Worm (Caenorhabditis elegans) whole organism, L1 larva: ENCODE data around the gene F11E6.4.

Source experiments
- C34B4.2 ChIP-seq: sonication (generic microtip); optimal IDR thresholded peaks from 2 replicates; lab custom pipeline; 2017; ENCODE audit warnings: mild to moderate bottlenecking, missing genetic modification characterization, missing compliant biosample characterization
- blmp-1 ChIP-seq: fragments of 150-350 bp; optimal IDR thresholded peaks from 2 replicates; lab custom pipeline; 2014; ENCODE audit warnings: missing biosample characterization, missing genetic modification characterization
- ceh-63 ChIP-seq: fragments of 200-800 bp; sonication (Bioruptor generic); optimal IDR thresholded peaks from 2 replicates; lab custom pipeline; 2018; ENCODE audit warnings: mild to moderate bottlenecking, missing genetic modification characterization, missing compliant biosample characterization
- ceh-8 ChIP-seq: fragments of 200-800 bp; sonication (Bioruptor generic); optimal IDR thresholded peaks from 2 replicates; lab custom pipeline; 2018; ENCODE audit warnings: mild to moderate bottlenecking, missing genetic modification characterization, moderate library complexity, missing compliant biosample characterization
- ceh-82 ChIP-seq, 3 experiments: fragments of 150-350 bp in 1 of 3; sonication (generic microtip) in 2 of 3; optimal IDR thresholded peaks; 2 replicates each; lab custom pipeline; 2014 to 2017; ENCODE audit warnings: missing biosample characterization in 3 of 3, missing genetic modification characterization in 3 of 3
- ces-1 ChIP-seq: fragments of 150-350 bp; optimal IDR thresholded peaks from 2 replicates; lab custom pipeline; 2014; ENCODE audit warnings: missing biosample characterization, missing genetic modification reagents, missing genetic modification characterization
- dpl-1 ChIP-seq, 3 experiments: fragments of 150-350 bp in 2 of 3; sonication (generic microtip) in 1 of 3; optimal IDR thresholded peaks; 2 replicates each; lab custom pipeline; 2014 to 2017; ENCODE audit warnings: missing biosample characterization in 3 of 3, missing genetic modification characterization in 3 of 3, missing genetic modification reagents in 3 of 3
- dsc-1 ChIP-seq: sonication (generic microtip); optimal IDR thresholded peaks from 2 replicates; lab custom pipeline; 2016; ENCODE audit warnings: mild to moderate bottlenecking, missing genetic modification characterization, missing compliant biosample characterization
- efl-1 ChIP-seq, 4 experiments: fragments of 150-350 bp; optimal IDR thresholded peaks in 3 of 4; peaks in 1 of 4; 1 replicate in 1 of 4; 2 replicates in 3 of 4; lab custom pipeline; 2014; ENCODE audit warnings: missing biosample characterization in 2 of 4, missing genetic modification characterization in 2 of 4, missing genetic modification reagents in 2 of 4
- efl-3 ChIP-seq: fragments of 200-800 bp; sonication (Bioruptor generic); optimal IDR thresholded peaks from 2 replicates; lab custom pipeline; 2018; ENCODE audit warnings: mild to moderate bottlenecking, missing genetic modification characterization, missing compliant biosample characterization
- elt-3 ChIP-seq, 6 experiments: fragments of 150-350 bp in 1 of 6; sonication (generic microtip); optimal IDR thresholded peaks; 2 replicates each; lab custom pipeline; 2017 to 2018; ENCODE audit warnings: missing biosample characterization in 6 of 6, missing genetic modification characterization in 6 of 6, inconsistent platforms in 1 of 6
- ets-5 ChIP-seq: fragments of 200-800 bp; sonication (Bioruptor generic); IDR thresholded peaks from 2 replicates; pipeline ENCODE4 v1.3.6; 2022; ENCODE audit warnings: missing genetic modification characterization, missing compliant biosample characterization
- fkh-10 ChIP-seq: sonication (generic microtip); optimal IDR thresholded peaks from 2 replicates; lab custom pipeline; 2017; ENCODE audit warnings: missing biosample characterization, missing genetic modification reagents, missing genetic modification characterization
- fkh-4 ChIP-seq: sonication (generic microtip); optimal IDR thresholded peaks from 2 replicates; lab custom pipeline; 2016; ENCODE audit warnings: missing compliant biosample characterization, missing genetic modification characterization, borderline replicate concordance
- fos-1 ChIP-seq: fragments of 150-350 bp; optimal IDR thresholded peaks from 2 replicates; lab custom pipeline; 2014; ENCODE audit warnings: missing biosample characterization, missing genetic modification characterization
- grh-1 ChIP-seq: fragments of 200-800 bp; sonication (Bioruptor generic); IDR thresholded peaks from 2 replicates; pipeline ENCODE4 v1.3.6; 2022; ENCODE audit warnings: missing genetic modification reagents, missing genetic modification characterization, missing compliant biosample characterization
- hlh-17 ChIP-seq: fragments of 200-800 bp; sonication (Bioruptor generic); optimal IDR thresholded peaks from 2 replicates; lab custom pipeline; 2018; ENCODE audit warnings: missing genetic modification characterization, mild to moderate bottlenecking, missing compliant biosample characterization, moderate library complexity, borderline replicate concordance
- hlh-4 ChIP-seq: sonication (generic microtip); optimal IDR thresholded peaks from 2 replicates; lab custom pipeline; 2016; ENCODE audit warnings: mild to moderate bottlenecking, missing genetic modification characterization, missing compliant biosample characterization
- hpl-2 ChIP-seq: fragments of 150-350 bp; optimal IDR thresholded peaks from 2 replicates; lab custom pipeline; 2014; ENCODE audit warnings: missing biosample characterization, missing genetic modification reagents, missing genetic modification characterization
- irx-1 ChIP-seq: sonication (generic microtip); optimal IDR thresholded peaks from 2 replicates; lab custom pipeline; 2016; ENCODE audit warnings: missing genetic modification characterization, missing compliant biosample characterization
- isw-1 ChIP-seq: fragments of 200-800 bp; sonication (Bioruptor generic); IDR thresholded peaks from 2 replicates; pipeline ENCODE4 v1.3.6; 2022; ENCODE audit warnings: missing genetic modification characterization, missing compliant biosample characterization
- lin-13 ChIP-seq: fragments of 150-350 bp; optimal IDR thresholded peaks from 2 replicates; lab custom pipeline; 2014; ENCODE audit warnings: missing biosample characterization, missing genetic modification reagents, missing genetic modification characterization
- lin-14 ChIP-seq: fragments of 200-800 bp; sonication (Bioruptor generic); optimal IDR thresholded peaks from 2 replicates; lab custom pipeline; 2018; ENCODE audit warnings: mild to moderate bottlenecking, missing genetic modification characterization, moderate library complexity, missing compliant biosample characterization
- lin-35 ChIP-seq, 2 experiments: fragments of 150-350 bp; optimal IDR thresholded peaks; 2 replicates each; lab custom pipeline; 2014; ENCODE audit warnings: missing biosample characterization in 2 of 2, missing genetic modification characterization in 2 of 2, missing genetic modification reagents in 2 of 2
- lin-39 ChIP-seq: fragments of 150-350 bp; optimal IDR thresholded peaks from 2 replicates; lab custom pipeline; 2014; ENCODE audit warnings: missing biosample characterization, missing genetic modification reagents, missing genetic modification characterization
- lsy-2 ChIP-seq, 2 experiments: fragments of 150-350 bp; optimal IDR thresholded peaks; 2 replicates each; lab custom pipeline; 2014; ENCODE audit warnings: missing biosample characterization in 2 of 2, missing genetic modification characterization in 2 of 2
- mdl-1 ChIP-seq, 2 experiments: fragments of 150-350 bp; optimal IDR thresholded peaks; 2 replicates each; lab custom pipeline; 2014 to 2017; ENCODE audit warnings: missing biosample characterization in 2 of 2, missing genetic modification characterization in 2 of 2, inconsistent platforms in 1 of 2
- mep-1 ChIP-seq: fragments of 150-350 bp; optimal IDR thresholded peaks from 2 replicates; lab custom pipeline; 2014; ENCODE audit warnings: missing biosample characterization, missing genetic modification characterization
- nhr-11 ChIP-seq: fragments of 150-350 bp; optimal IDR thresholded peaks from 2 replicates; lab custom pipeline; 2014; ENCODE audit warnings: missing biosample characterization, missing genetic modification characterization
- nhr-28 ChIP-seq: fragments of 150-350 bp; optimal IDR thresholded peaks from 2 replicates; lab custom pipeline; 2014; ENCODE audit warnings: missing biosample characterization, missing genetic modification characterization
- nhr-71 ChIP-seq: sonication (generic microtip); optimal IDR thresholded peaks from 2 replicates; lab custom pipeline; 2016; ENCODE audit warnings: mild to moderate bottlenecking, missing genetic modification characterization, moderate library complexity, missing compliant biosample characterization
- nhr-76 ChIP-seq: sonication (generic microtip); optimal IDR thresholded peaks from 2 replicates; lab custom pipeline; 2017; ENCODE audit warnings: missing biosample characterization, missing genetic modification characterization
- nhr-77 ChIP-seq: fragments of 150-350 bp; optimal IDR thresholded peaks from 2 replicates; lab custom pipeline; 2014; ENCODE audit warnings: missing biosample characterization, missing genetic modification characterization
- nhr-84 ChIP-seq: sonication (generic microtip); optimal IDR thresholded peaks from 2 replicates; lab custom pipeline; 2017; ENCODE audit warnings: missing biosample characterization, missing genetic modification characterization
- nhr-85 ChIP-seq: sonication (generic microtip); peaks from one replicate; lab custom pipeline; 2016; ENCODE audit warnings: missing genetic modification characterization, inconsistent platforms, missing compliant biosample characterization
- nhr-90 ChIP-seq: sonication (generic microtip); optimal IDR thresholded peaks from 2 replicates; lab custom pipeline; 2016; ENCODE audit warnings: mild to moderate bottlenecking, missing genetic modification characterization, missing compliant biosample characterization; ENCODE audit not compliant: poor library complexity
- pag-3 ChIP-seq: sonication (generic microtip); optimal IDR thresholded peaks from 2 replicates; lab custom pipeline; 2017; ENCODE audit warnings: missing genetic modification characterization, mild to moderate bottlenecking, missing compliant biosample characterization, antibody characterized with exemption, borderline replicate concordance; ENCODE audit not compliant: insufficient read depth
- pqm-1 ChIP-seq: sonication (generic microtip); optimal IDR thresholded peaks from 3 replicates; lab custom pipeline; 2017; ENCODE audit warnings: missing biosample characterization, missing genetic modification characterization
- skn-1 ChIP-seq: fragments of 150-350 bp; optimal IDR thresholded peaks from 2 replicates; lab custom pipeline; 2014; ENCODE audit warnings: missing biosample characterization, missing genetic modification characterization
- snpc-4 ChIP-seq: fragments of 150-350 bp; optimal IDR thresholded peaks from 2 replicates; lab custom pipeline; 2014; ENCODE audit warnings: missing biosample characterization, missing genetic modification characterization
- snu-23 ChIP-seq: sonication (generic microtip); optimal IDR thresholded peaks from 2 replicates; lab custom pipeline; 2016; ENCODE audit warnings: missing genetic modification characterization, missing compliant biosample characterization
- sup-37 ChIP-seq: fragments of 200-800 bp; sonication (Bioruptor generic); optimal IDR thresholded peaks from 2 replicates; lab custom pipeline; 2018; ENCODE audit warnings: mild to moderate bottlenecking, missing genetic modification characterization, missing compliant biosample characterization
- tbx-2 ChIP-seq: sonication (generic microtip); optimal IDR thresholded peaks from 2 replicates; lab custom pipeline; 2016; ENCODE audit warnings: missing genetic modification characterization, missing compliant biosample characterization
- tlp-1 ChIP-seq: fragments of 150-350 bp; optimal IDR thresholded peaks from 2 replicates; lab custom pipeline; 2014; ENCODE audit warnings: missing biosample characterization, missing genetic modification characterization
- unc-30 ChIP-seq: sonication (generic microtip); optimal IDR thresholded peaks from 2 replicates; lab custom pipeline; 2017; ENCODE audit warnings: missing biosample characterization, missing genetic modification characterization
- unc-62 ChIP-seq: fragments of 150-350 bp; optimal IDR thresholded peaks from 2 replicates; lab custom pipeline; 2014; ENCODE audit warnings: missing biosample characterization, missing genetic modification reagents, missing genetic modification characterization
- unc-86 ChIP-seq: sonication (generic microtip); optimal IDR thresholded peaks from 2 replicates; lab custom pipeline; 2016; ENCODE audit warnings: missing genetic modification characterization, missing compliant biosample characterization
- vab-15 ChIP-seq: sonication (generic microtip); optimal IDR thresholded peaks from 2 replicates; lab custom pipeline; 2017; ENCODE audit warnings: missing genotype, mild to moderate bottlenecking, missing genetic modification characterization, missing compliant biosample characterization
- xbp-1 ChIP-seq: sonication (generic microtip); optimal IDR thresholded peaks from 2 replicates; lab custom pipeline; 2016; ENCODE audit warnings: missing genetic modification characterization, missing compliant biosample characterization

Gene F11E6.4

DNA sequence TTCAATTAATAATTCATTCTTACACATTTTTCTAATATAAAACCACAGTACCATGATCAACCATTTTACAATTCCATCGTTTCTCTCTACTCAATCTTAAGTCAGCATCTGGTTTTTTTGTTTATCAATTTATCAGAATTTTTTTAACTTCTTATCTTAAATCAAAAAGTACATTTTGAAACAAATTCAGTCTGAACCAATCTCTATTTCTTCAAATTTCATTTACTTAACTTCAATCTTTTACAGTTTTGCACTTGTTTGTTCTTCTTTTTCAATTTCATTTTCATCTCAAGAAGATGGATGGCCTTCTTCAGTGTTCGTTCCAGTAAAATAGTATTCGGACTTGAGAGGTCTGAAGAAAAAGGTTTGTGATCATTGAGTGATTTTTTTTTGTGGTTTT, 2.9 kb upstream of the F11E6.4 start, which contains the start of gene gba-3:
Gene gba-3 (plus strand): TSS at position 301 of the 400 bp plus-strand sequence.
- TF ChIP-seq skn-1 (tag; lab: Kevin White, UChicago): no peak
- TF ChIP-seq hpl-2 (GFP tag; lab: Kevin White, UChicago): no peak
- no peak for TF ChIP-seq lin-35 (GFP tag; optimal IDR thresholded peaks at IDR 0.05; lab: Kevin White, UChicago)
- no peak for TF ChIP-seq lin-13 (GFP tag; lab: Kevin White, UChicago)
- no peak for TF ChIP-seq fos-1 (tag; lab: Kevin White, UChicago)
- TF ChIP-seq lin-14 (GFP tag; lab: Kevin White, UChicago): peak; percentile 38
- no peak for TF ChIP-seq sup-37
- TF ChIP-seq efl-3 (GFP tag; lab: Kevin White, UChicago): no peak
- TF ChIP-seq ets-5 (GFP tag; lab: Robert Waterston, UW): no peak
- TF ChIP-seq hlh-17: no peak
- no peak for TF ChIP-seq irx-1 (tag; lab: Kevin White, UChicago)
- no peak for TF ChIP-seq tlp-1 (tag; lab: Kevin White, UChicago)
- TF ChIP-seq snu-23: no peak
- TF ChIP-seq ces-1 (GFP tag; lab: Kevin White, UChicago): no peak
- no peak for TF ChIP-seq nhr-84
- peak; percentile 81 for TF ChIP-seq nhr-85 (tag; lab: Kevin White, UChicago)
- no peak for TF ChIP-seq fkh-10 (GFP tag; lab: Kevin White, UChicago)
- TF ChIP-seq unc-30 (tag; lab: Kevin White, UChicago): no peak
- TF ChIP-seq fkh-4 (tag; lab: Kevin White, UChicago): no peak
- TF ChIP-seq dsc-1 (tag; lab: Kevin White, UChicago): no peak
- no peak for TF ChIP-seq ceh-82 (tag; optimal IDR thresholded peaks at IDR 0.05; lab: Kevin White, UChicago)
- peak; percentile 9 for TF ChIP-seq blmp-1 (tag; lab: Kevin White, UChicago)
- TF ChIP-seq pqm-1 (tag; lab: Kevin White, UChicago): no peak
- no peak for TF ChIP-seq ceh-63
- TF ChIP-seq nhr-11 (tag; lab: Kevin White, UChicago): no peak
- TF ChIP-seq, all 84 proteins: peak for 3

ce11 chrIV:17471870-17472459, 1.8 kb upstream of the F11E6.4 start, which contains the start of gene epic-1:
Gene epic-1, minus strand, starts transcription at chrIV:17471920.
- TF ChIP-seq nhr-28 (tag; lab: Kevin White, UChicago) (no peak), unc-86 (tag; lab: Kevin White, UChicago) (no peak), nhr-76 (tag; lab: Kevin White, UChicago) (no peak), fkh-10 (GFP tag; lab: Kevin White, UChicago) (no peak), unc-30 (tag; lab: Kevin White, UChicago) (no peak), lin-35 (GFP tag; optimal IDR thresholded peaks at IDR 0.05; lab: Kevin White, UChicago) (peak in 1 of 2 experiments; percentile 35), xbp-1 (no peak), nhr-84 (no peak), grh-1 (GFP tag; lab: Robert Waterston, UW) (peak; percentile 80), ceh-8 (GFP tag; lab: Kevin White, UChicago) (no peak), isw-1 (GFP tag; lab: Robert Waterston, UW) (no peak), mep-1 (tag; lab: Kevin White, UChicago) (no peak), tbx-2 (tag; lab: Kevin White, UChicago) (peak; percentile 13), nhr-71 (tag; lab: Kevin White, UChicago) (peak; percentile 22), efl-1 (optimal IDR thresholded peaks at IDR 0.05; lab: Kevin White, UChicago) (no peak), efl-1 (GFP tag; optimal IDR thresholded peaks at IDR 0.05 in 1 of 2; lab: Kevin White, UChicago) (peak in 1 of 2 experiments; percentile 38), lin-39 (no peak), snpc-4 (tag; lab: Kevin White, UChicago) (no peak), mdl-1 (tag; optimal IDR thresholded peaks at IDR 0.05; lab: Kevin White, UChicago) (peak in 1 of 2 experiments; percentile 25), lsy-2 (tag; optimal IDR thresholded peaks at IDR 0.05; lab: Kevin White, UChicago) (peak in 1 of 2 experiments; percentile 11), pag-3 (tag; lab: Kevin White, UChicago) (no peak), nhr-11 (tag; lab: Kevin White, UChicago) (no peak), elt-3 (tag; optimal IDR thresholded peaks at IDR 0.05; lab: Kevin White, UChicago) (no peak), C34B4.2 (no peak), vab-15 (tag; lab: Kevin White, UChicago) (no peak), ceh-63 (no peak), irx-1 (tag; lab: Kevin White, UChicago) (no peak), hlh-4 (tag; lab: Kevin White, UChicago) (no peak), dpl-1 (GFP tag; optimal IDR thresholded peaks at IDR 0.05; lab: Kevin White, UChicago) (peak in 1 of 3 experiments; percentile 11), nhr-77 (tag; lab: Kevin White, UChicago) (no peak), unc-62 (GFP tag; lab: Kevin White, UChicago) (no peak), ceh-82 (tag; optimal IDR thresholded peaks at IDR 0.05; lab: Kevin White, UChicago) (no peak), nhr-90 (tag; lab: Kevin White, UChicago) (no peak), snu-23 (peak; percentile 57), efl-3 (GFP tag; lab: Kevin White, UChicago) (no peak)
